Worm (Caenorhabditis elegans) whole organism, L2 larva: ENCODE data around the gene lim-4.
A peak's percentile ranks its signal among the peaks of the same experiment; 100 is the strongest.

Source experiments
- F13H6.1 ChIP-seq: sonication (generic microtip); optimal IDR thresholded peaks from 2 replicates; lab custom pipeline; 2016; ENCODE audit warnings: missing genetic modification characterization, missing compliant biosample characterization
- R02D3.7 ChIP-seq: fragments of 150-350 bp; optimal IDR thresholded peaks from 2 replicates; lab custom pipeline; 2014; ENCODE audit warnings: missing biosample characterization, missing genetic modification characterization
- Y55F3AM.14 ChIP-seq: fragments of 200-800 bp; sonication (Bioruptor generic); optimal IDR thresholded peaks from 2 replicates; lab custom pipeline; 2018; ENCODE audit warnings: mild to moderate bottlenecking, missing genetic modification characterization, missing compliant biosample characterization
- alr-1 ChIP-seq: fragments of 150-350 bp; optimal IDR thresholded peaks from 2 replicates; lab custom pipeline; 2014; ENCODE audit warnings: missing biosample characterization, missing genetic modification characterization
- aly-2 ChIP-seq: fragments of 150-350 bp; optimal IDR thresholded peaks from 2 replicates; lab custom pipeline; 2014; ENCODE audit warnings: missing biosample characterization, missing genetic modification characterization
- blmp-1 ChIP-seq: sonication (generic microtip); optimal IDR thresholded peaks from 2 replicates; lab custom pipeline; 2017; ENCODE audit warnings: missing genetic modification characterization, mild to moderate bottlenecking, missing compliant biosample characterization, antibody characterized with exemption, moderate library complexity; ENCODE audit not compliant: insufficient read depth
- ceh-16 ChIP-seq: fragments of 150-350 bp; optimal IDR thresholded peaks from 2 replicates; lab custom pipeline; 2014; ENCODE audit warnings: missing biosample characterization, missing genetic modification characterization
- crh-2 ChIP-seq: sonication (generic microtip); optimal IDR thresholded peaks from 2 replicates; lab custom pipeline; 2017; ENCODE audit warnings: missing biosample characterization, missing genetic modification characterization
- egl-27 ChIP-seq: sonication (generic microtip); optimal IDR thresholded peaks from 3 replicates; lab custom pipeline; 2017; ENCODE audit warnings: missing biosample characterization, missing genetic modification reagents, missing genetic modification characterization
- elt-1 ChIP-seq: fragments of 150-350 bp; optimal IDR thresholded peaks from 2 replicates; lab custom pipeline; 2014; ENCODE audit warnings: missing biosample characterization, missing genetic modification characterization
- fos-1 ChIP-seq: fragments of 150-350 bp; optimal IDR thresholded peaks from 2 replicates; lab custom pipeline; 2014; ENCODE audit warnings: missing biosample characterization, missing genetic modification characterization
- gmeb-1 ChIP-seq: fragments of 150-350 bp; optimal IDR thresholded peaks from 2 replicates; lab custom pipeline; 2014; ENCODE audit warnings: missing biosample characterization, missing genetic modification characterization
- lin-13 ChIP-seq: fragments of 150-350 bp; optimal IDR thresholded peaks from 2 replicates; lab custom pipeline; 2014; ENCODE audit warnings: missing biosample characterization, missing genetic modification reagents, missing genetic modification characterization
- lsy-2 ChIP-seq, 2 experiments: fragments of 150-350 bp in 1 of 2; sonication (generic microtip) in 1 of 2; optimal IDR thresholded peaks; 2 replicates each; lab custom pipeline; 2014 to 2017; ENCODE audit warnings: missing biosample characterization in 2 of 2, missing genetic modification characterization in 2 of 2
- mab-5 ChIP-seq: fragments of 150-350 bp; optimal IDR thresholded peaks from 2 replicates; lab custom pipeline; 2014; ENCODE audit warnings: missing biosample characterization, missing genetic modification characterization
- mdl-1 ChIP-seq, 2 experiments: fragments of 150-350 bp in 1 of 2; sonication (generic microtip) in 1 of 2; optimal IDR thresholded peaks; 2 replicates each; lab custom pipeline; 2017; ENCODE audit warnings: missing biosample characterization in 2 of 2, missing genetic modification characterization in 2 of 2
- nhr-10 ChIP-seq: sonication (generic microtip); optimal IDR thresholded peaks from 2 replicates; lab custom pipeline; 2017; ENCODE audit warnings: missing biosample characterization, missing genetic modification characterization
- nhr-12 ChIP-seq: fragments of 150-350 bp; optimal IDR thresholded peaks from 2 replicates; lab custom pipeline; 2014; ENCODE audit warnings: missing biosample characterization, missing genetic modification characterization
- nhr-129 ChIP-seq: fragments of 150-350 bp; optimal IDR thresholded peaks from 2 replicates; lab custom pipeline; 2014; ENCODE audit warnings: missing biosample characterization, missing genetic modification characterization
- nhr-21 ChIP-seq: fragments of 150-350 bp; optimal IDR thresholded peaks from 2 replicates; lab custom pipeline; 2014; ENCODE audit warnings: missing biosample characterization, missing genetic modification characterization
- nhr-25 ChIP-seq: fragments of 150-350 bp; sonication (generic microtip); optimal IDR thresholded peaks from 3 replicates; lab custom pipeline; 2014; ENCODE audit warnings: missing biosample characterization, missing genetic modification characterization
- nhr-6 ChIP-seq: fragments of 150-350 bp; optimal IDR thresholded peaks from 2 replicates; lab custom pipeline; 2014; ENCODE audit warnings: missing biosample characterization, missing genetic modification characterization
- nhr-77 ChIP-seq: fragments of 150-350 bp; optimal IDR thresholded peaks from 2 replicates; lab custom pipeline; 2014; ENCODE audit warnings: missing biosample characterization, missing genetic modification characterization
- sem-4 ChIP-seq: fragments of 150-350 bp; optimal IDR thresholded peaks from 2 replicates; lab custom pipeline; 2014; ENCODE audit warnings: missing biosample characterization, missing genetic modification reagents, missing genetic modification characterization
- skn-1 ChIP-seq: sonication (generic microtip); optimal IDR thresholded peaks from 2 replicates; lab custom pipeline; 2017; ENCODE audit warnings: missing biosample characterization, missing genetic modification characterization
- sma-3 ChIP-seq: sonication (generic microtip); optimal IDR thresholded peaks from 2 replicates; lab custom pipeline; 2016; ENCODE audit warnings: missing genetic modification reagents, missing genetic modification characterization, missing compliant biosample characterization
- sma-9 ChIP-seq, 2 experiments: fragments of 150-350 bp in 1 of 2; sonication (generic microtip) in 1 of 2; optimal IDR thresholded peaks; 2 replicates each; lab custom pipeline; 2014 to 2016; ENCODE audit warnings: missing genetic modification characterization in 2 of 2, mild to moderate bottlenecking in 1 of 2, missing biosample characterization in 1 of 2, missing compliant biosample characterization in 1 of 2, missing genetic modification reagents in 1 of 2, moderate library complexity in 1 of 2
- unc-55 ChIP-seq: fragments of 150-350 bp; sonication (generic microtip); optimal IDR thresholded peaks from 3 replicates; lab custom pipeline; 2014; ENCODE audit warnings: missing biosample characterization, missing genetic modification reagents, missing genetic modification characterization
- unc-62 ChIP-seq: fragments of 150-350 bp; optimal IDR thresholded peaks from 2 replicates; lab custom pipeline; 2014; ENCODE audit warnings: missing biosample characterization, missing genetic modification reagents, missing genetic modification characterization
- zag-1 ChIP-seq: fragments of 150-350 bp; optimal IDR thresholded peaks from 2 replicates; lab custom pipeline; 2014; ENCODE audit warnings: missing biosample characterization, missing genetic modification characterization
- ztf-1 ChIP-seq: fragments of 200-800 bp; sonication (Bioruptor generic); conservative IDR thresholded peaks from 2 replicates; pipeline ENCODE4 v1.3.6; 2022; ENCODE audit warnings: missing genetic modification characterization, missing compliant biosample characterization
- ztf-11 ChIP-seq: sonication (generic microtip); optimal IDR thresholded peaks from 2 replicates; lab custom pipeline; 2017; ENCODE audit warnings: missing biosample characterization, missing genetic modification characterization
- ztf-4 ChIP-seq: fragments of 150-350 bp; optimal IDR thresholded peaks from 2 replicates; lab custom pipeline; 2014; ENCODE audit warnings: missing biosample characterization, missing genetic modification characterization

The lim-4 gene

DNA sequence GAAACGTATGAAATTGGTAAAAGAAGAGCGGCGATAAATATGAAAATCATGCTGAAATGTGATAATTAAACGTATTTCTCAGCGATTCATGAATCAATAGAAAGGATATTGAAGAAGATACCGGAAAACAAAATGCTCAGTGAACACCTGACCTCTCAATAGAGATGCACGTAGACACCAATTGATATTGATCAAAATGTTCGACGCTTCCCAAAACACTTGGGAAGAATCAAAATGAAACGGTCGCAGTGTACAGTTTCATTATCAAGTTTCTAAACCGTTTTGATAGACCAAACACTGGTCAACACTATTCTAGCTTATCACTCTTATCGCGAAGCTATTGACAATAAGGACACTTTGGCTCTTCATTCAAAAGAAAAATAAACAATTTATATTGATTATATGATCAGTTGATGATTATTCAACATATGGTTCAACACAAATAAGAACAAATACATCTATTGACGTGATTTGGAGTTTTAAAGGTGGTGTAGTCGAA, 30.9 kb downstream of the lim-4 start, which contains the start of gene ttr-48:
Gene ttr-48, minus strand, starts transcription at position 51 of the 499 bp plus-strand sequence.
- peak; percentile 30 for TF ChIP-seq sma-9 (GFP tag; optimal IDR thresholded peaks at IDR 0.05; lab: Kevin White, UChicago)
- no peak for TF ChIP-seq sma-9 (tag; optimal IDR thresholded peaks at IDR 0.05; lab: Kevin White, UChicago)
- TF ChIP-seq crh-2 (tag; lab: Kevin White, UChicago) = no peak
- peak; percentile 45 for TF ChIP-seq F13H6.1 (tag; lab: Kevin White, UChicago)
- peak; percentile 62 for TF ChIP-seq fos-1 (tag; lab: Kevin White, UChicago)
- TF ChIP-seq nhr-129 (tag; lab: Kevin White, UChicago) = no peak
- TF ChIP-seq sma-3 (GFP tag; lab: Kevin White, UChicago) = peak; percentile 13
- peak; percentile 17 for TF ChIP-seq gmeb-1 (tag; lab: Kevin White, UChicago)
- no peak for TF ChIP-seq ztf-4 (tag; lab: Kevin White, UChicago)
- no peak for TF ChIP-seq unc-62 (GFP tag; lab: Kevin White, UChicago)
- peak; percentile 23 for TF ChIP-seq skn-1 (tag; lab: Kevin White, UChicago)

- TF ChIP-seq nhr-6 (tag; lab: Kevin White, UChicago) (peak; percentile 46), ztf-11 (tag; lab: Kevin White, UChicago) (no peak), alr-1 (no peak), Y55F3AM.14 (GFP tag; lab: Kevin White, UChicago) (no peak), egl-27 (tag; lab: Kevin White, UChicago) (peak; percentile 13), ztf-4 (tag; lab: Kevin White, UChicago) (peak; percentile 18), lsy-2 (tag; optimal IDR thresholded peaks at IDR 0.05; lab: Kevin White, UChicago) (peak in 1 of 2 experiments; percentile 64), blmp-1 (tag; lab: Kevin White, UChicago) (peak; percentile 63), ceh-16 (tag; lab: Kevin White, UChicago) (peak; percentile 1), sem-4 (tag; lab: Kevin White, UChicago) (peak; percentile 55), unc-62 (GFP tag; lab: Kevin White, UChicago) (no peak), R02D3.7 (tag; lab: Kevin White, UChicago) (no peak), sma-3 (GFP tag; lab: Kevin White, UChicago) (peak; percentile 2), fos-1 (tag; lab: Kevin White, UChicago) (peak; percentile 3), ztf-1 (GFP tag; lab: Robert Waterston, UW) (no peak), aly-2 (tag; lab: Kevin White, UChicago) (no peak), F13H6.1 (tag; lab: Kevin White, UChicago) (peak; percentile 88), nhr-10 (tag; lab: Kevin White, UChicago) (no peak), sma-9 (GFP tag; optimal IDR thresholded peaks at IDR 0.05; lab: Kevin White, UChicago) (peak; percentile 89), sma-9 (tag; optimal IDR thresholded peaks at IDR 0.05; lab: Kevin White, UChicago) (no peak), nhr-129 (tag; lab: Kevin White, UChicago) (peak; percentile 83), elt-1 (tag; lab: Kevin White, UChicago) (no peak)
Observed at ce11 chrX:3839172-3839571, 34.2 kb downstream of the lim-4 start.

- TF ChIP-seq nhr-25 (tag; lab: Kevin White, UChicago) = peak; percentile 38
- no peak for TF ChIP-seq nhr-6 (tag; lab: Kevin White, UChicago)
- TF ChIP-seq sem-4 (tag; lab: Kevin White, UChicago) = peak; percentile 51
Observed at ce11 chrX:3838670-3839069, 34.7 kb downstream of the lim-4 start.

ce11 chrX:3837752-3838159, 35.6 kb downstream of the lim-4 start:
- TF ChIP-seq nhr-25 (tag; lab: Kevin White, UChicago) = peak; percentile 90
- TF ChIP-seq sma-3 (GFP tag; lab: Kevin White, UChicago) = peak; percentile 81
- peak; percentile 37 for TF ChIP-seq ceh-16 (tag; lab: Kevin White, UChicago)
- TF ChIP-seq sem-4 (tag; lab: Kevin White, UChicago) = peak; percentile 19
- no peak for TF ChIP-seq zag-1 (tag; lab: Kevin White, UChicago)
- TF ChIP-seq aly-2 (tag; lab: Kevin White, UChicago) = no peak
- TF ChIP-seq lin-13 (GFP tag; lab: Kevin White, UChicago) = no peak
- TF ChIP-seq nhr-6 (tag; lab: Kevin White, UChicago) = peak; percentile 10
- peak; percentile 71 for TF ChIP-seq sma-9 (GFP tag; optimal IDR thresholded peaks at IDR 0.05; lab: Kevin White, UChicago)
- TF ChIP-seq sma-9 (tag; optimal IDR thresholded peaks at IDR 0.05; lab: Kevin White, UChicago) = no peak
- no peak for TF ChIP-seq nhr-12 (tag; lab: Kevin White, UChicago)
- no peak for TF ChIP-seq alr-1
- TF ChIP-seq fos-1 (tag; lab: Kevin White, UChicago) = peak; percentile 1
- peak in 1 of 2 experiments; percentile 1 for TF ChIP-seq mdl-1 (tag; optimal IDR thresholded peaks at IDR 0.05; lab: Kevin White, UChicago)
- TF ChIP-seq nhr-77 (tag; lab: Kevin White, UChicago) = no peak
- TF ChIP-seq Y55F3AM.14 (GFP tag; lab: Kevin White, UChicago) = peak; percentile 40
- TF ChIP-seq nhr-129 (tag; lab: Kevin White, UChicago) = peak; percentile 58
- peak; percentile 96 for TF ChIP-seq blmp-1 (tag; lab: Kevin White, UChicago)
- TF ChIP-seq elt-1 (tag; lab: Kevin White, UChicago) = no peak
- no peak for TF ChIP-seq unc-55
- TF ChIP-seq nhr-21 (tag; lab: Kevin White, UChicago) = peak; percentile 91
- TF ChIP-seq unc-62 (GFP tag; lab: Kevin White, UChicago) = no peak
- TF ChIP-seq mab-5 (tag; lab: Kevin White, UChicago) = no peak
- TF ChIP-seq egl-27 (tag; lab: Kevin White, UChicago) = peak; percentile 72
